Worm (Caenorhabditis elegans): ENCODE data around the gene M05D6.9.

Gene M05D6.9

DNA sequence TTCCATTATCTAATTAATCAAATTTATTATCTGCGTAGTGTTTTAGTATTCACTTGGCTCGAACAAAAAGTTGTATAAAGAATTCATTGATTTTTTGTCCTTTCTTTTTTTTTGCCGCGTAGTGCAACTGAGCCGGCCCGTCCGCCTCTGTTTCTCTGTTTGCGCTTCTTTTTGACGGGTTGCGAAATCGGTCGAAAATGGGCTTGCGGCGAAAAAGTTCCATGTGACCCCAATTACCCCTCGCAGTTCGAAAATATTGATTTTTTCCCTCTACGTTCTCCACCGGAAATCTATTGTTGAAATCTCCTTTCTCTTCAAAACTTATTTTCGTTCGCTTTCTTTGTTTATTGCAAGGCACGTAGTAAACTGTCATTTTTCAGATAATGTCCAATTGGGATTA is 36.6 kb upstream of the M05D6.9 start, which contains the start of gene zyg-9:
Gene zyg-9, plus strand, starts transcription at position 381 of the 400 bp plus-strand sequence.
- TF ChIP-seq pes-1 (GFP tag; IDR thresholded peaks at IDR 0.05): no peak
- no peak for TF ChIP-seq ceh-36 (tag; optimal IDR thresholded peaks at IDR 0.05)
- TF ChIP-seq scrt-1 (GFP tag; IDR thresholded peaks at IDR 0.05): no peak
- TF ChIP-seq flt-1 (GFP tag; IDR thresholded peaks at IDR 0.05): no peak
- TF ChIP-seq aly-1 (tag; optimal IDR thresholded peaks at IDR 0.05): no peak
- TF ChIP-seq sea-1 (GFP tag; conservative IDR thresholded peaks at IDR 0.05): no peak
- TF ChIP-seq tbx-11 (GFP tag; IDR thresholded peaks at IDR 0.05): no peak
- TF ChIP-seq hmg-4 (GFP tag; optimal IDR thresholded peaks at IDR 0.05): no peak
- no peak for TF ChIP-seq hnd-1 (tag; optimal IDR thresholded peaks at IDR 0.05)
- no peak for TF ChIP-seq F13C5.2 (tag; optimal IDR thresholded peaks at IDR 0.05)
- no peak for TF ChIP-seq hmbx-1 (tag; optimal IDR thresholded peaks at IDR 0.05)
- TF ChIP-seq tra-4 (tag; optimal IDR thresholded peaks at IDR 0.05): no peak
- no peak for TF ChIP-seq ets-7 (tag; optimal IDR thresholded peaks at IDR 0.05)
- TF ChIP-seq ama-1 (optimal IDR thresholded peaks at IDR 0.05): no peak
- no peak for TF ChIP-seq ceh-13 (GFP tag; optimal IDR thresholded peaks at IDR 0.05)
- TF ChIP-seq B0310.2 (tag; optimal IDR thresholded peaks at IDR 0.05): no peak

DNA sequence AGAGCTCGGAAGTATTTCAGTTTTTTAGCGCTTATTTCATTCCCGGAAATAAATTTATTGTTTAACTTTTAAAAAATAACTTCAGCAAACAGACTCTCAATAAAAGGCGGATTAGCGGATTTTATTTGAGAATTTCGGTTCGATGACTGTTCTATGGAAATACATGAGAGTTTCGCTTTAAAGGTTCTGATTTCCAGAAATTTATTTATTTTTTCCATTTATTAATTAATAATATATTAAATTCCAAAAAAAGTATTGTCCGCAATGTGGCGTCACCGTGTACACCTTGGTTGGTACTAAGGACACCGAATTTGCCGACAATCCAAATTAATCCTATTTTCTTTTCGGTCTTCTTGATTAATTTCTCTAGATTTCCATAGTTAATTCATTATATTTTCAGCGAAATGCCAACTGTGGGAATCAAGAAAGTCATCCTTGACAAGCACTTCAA is 29.6 kb upstream of the M05D6.9 start, which contains the start of gene fars-3:
Gene fars-3, plus strand, starts transcription at position 401 of the 451 bp plus-strand sequence.
- TF ChIP-seq ceh-36 (tag; optimal IDR thresholded peaks at IDR 0.05) (peak; percentile 45), tbx-11 (GFP tag; IDR thresholded peaks at IDR 0.05) (no peak)

DNA sequence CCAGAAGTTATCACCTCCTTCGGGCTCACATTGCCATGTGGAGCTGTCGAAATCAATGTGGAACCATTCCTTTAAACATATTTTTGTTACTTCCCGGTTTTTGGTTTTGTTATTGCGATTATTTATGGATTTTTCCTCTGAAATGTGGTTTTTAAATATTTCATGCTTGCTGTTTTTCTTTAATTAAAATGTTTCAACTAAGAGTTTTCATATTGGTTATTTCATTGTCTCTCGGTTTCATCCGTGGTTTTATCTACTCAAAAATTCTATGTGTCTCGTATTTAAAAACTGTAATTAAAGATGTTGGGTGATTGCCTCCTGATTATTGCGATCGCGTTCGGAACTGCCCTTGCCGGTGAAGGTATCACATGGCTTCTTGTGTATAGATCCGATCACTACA is 27.2 kb upstream of the M05D6.9 start, which contains the start of gene F22B5.10:
Gene F22B5.10, plus strand, starts transcription at position 301 of the 400 bp plus-strand sequence.
- no peak for TF ChIP-seq hnd-1 (tag; optimal IDR thresholded peaks at IDR 0.05)
- no peak for TF ChIP-seq ceh-13 (GFP tag; optimal IDR thresholded peaks at IDR 0.05)
- no peak for TF ChIP-seq sea-1 (GFP tag; conservative IDR thresholded peaks at IDR 0.05)
- no peak for TF ChIP-seq flt-1 (GFP tag; IDR thresholded peaks at IDR 0.05)
- TF ChIP-seq tbx-11 (GFP tag; IDR thresholded peaks at IDR 0.05): no peak
- no peak for TF ChIP-seq tbx-37 (GFP tag; conservative IDR thresholded peaks at IDR 0.05)
- no peak for TF ChIP-seq pes-1 (GFP tag; IDR thresholded peaks at IDR 0.05)
- no peak for TF ChIP-seq ets-7 (tag; optimal IDR thresholded peaks at IDR 0.05)
- no peak for TF ChIP-seq F13C5.2 (tag; optimal IDR thresholded peaks at IDR 0.05)
- TF ChIP-seq scrt-1 (GFP tag; IDR thresholded peaks at IDR 0.05): no peak
- no peak for TF ChIP-seq B0310.2 (tag; optimal IDR thresholded peaks at IDR 0.05)
- no peak for TF ChIP-seq tra-4 (tag; optimal IDR thresholded peaks at IDR 0.05)
- TF ChIP-seq ama-1 (optimal IDR thresholded peaks at IDR 0.05): no peak
- TF ChIP-seq hmbx-1 (tag; optimal IDR thresholded peaks at IDR 0.05): no peak

DNA sequence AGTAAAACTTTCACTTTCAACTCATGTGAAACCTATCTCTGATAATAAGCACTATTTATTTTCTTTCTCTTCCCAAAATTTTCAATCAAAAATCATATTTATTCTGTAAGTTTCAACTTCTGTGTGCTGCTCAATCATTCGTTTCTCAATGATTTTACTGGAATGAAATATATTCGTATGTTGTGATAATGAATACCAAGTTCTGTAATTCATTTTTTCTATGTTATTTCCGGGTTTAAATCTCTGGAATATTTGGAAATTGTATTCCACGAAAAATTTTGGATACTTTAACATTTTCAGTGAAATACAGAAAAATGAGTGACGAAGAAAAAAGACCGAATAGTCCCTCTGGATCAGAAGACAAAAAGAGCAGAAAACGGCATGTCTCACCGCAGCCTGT is 26.3 kb upstream of the M05D6.9 start, which contains the start of gene M05D6.2:
Gene M05D6.2, plus strand, starts transcription at position 301 of the 400 bp plus-strand sequence.
- no peak for TF ChIP-seq tbx-11 (GFP tag; IDR thresholded peaks at IDR 0.05)
- TF ChIP-seq tra-4 (tag; optimal IDR thresholded peaks at IDR 0.05): no peak
- TF ChIP-seq tbx-37 (GFP tag; conservative IDR thresholded peaks at IDR 0.05): no peak
- TF ChIP-seq sea-1 (GFP tag; conservative IDR thresholded peaks at IDR 0.05): no peak
- no peak for TF ChIP-seq flt-1 (GFP tag; IDR thresholded peaks at IDR 0.05)
- TF ChIP-seq aly-1 (tag; optimal IDR thresholded peaks at IDR 0.05): no peak
- TF ChIP-seq B0310.2 (tag; optimal IDR thresholded peaks at IDR 0.05): no peak
- TF ChIP-seq ceh-36 (tag; optimal IDR thresholded peaks at IDR 0.05): no peak
- TF ChIP-seq hmg-4 (GFP tag; optimal IDR thresholded peaks at IDR 0.05): no peak
- no peak for TF ChIP-seq hnd-1 (tag; optimal IDR thresholded peaks at IDR 0.05)
- no peak for TF ChIP-seq pes-1 (GFP tag; IDR thresholded peaks at IDR 0.05)
- no peak for TF ChIP-seq scrt-1 (GFP tag; IDR thresholded peaks at IDR 0.05)
- TF ChIP-seq F13C5.2 (tag; optimal IDR thresholded peaks at IDR 0.05): no peak
- TF ChIP-seq hmbx-1 (tag; optimal IDR thresholded peaks at IDR 0.05): no peak
- TF ChIP-seq ets-7 (tag; optimal IDR thresholded peaks at IDR 0.05): no peak
- no peak for TF ChIP-seq ceh-13 (GFP tag; optimal IDR thresholded peaks at IDR 0.05)
- TF ChIP-seq ama-1 (optimal IDR thresholded peaks at IDR 0.05): no peak

DNA sequence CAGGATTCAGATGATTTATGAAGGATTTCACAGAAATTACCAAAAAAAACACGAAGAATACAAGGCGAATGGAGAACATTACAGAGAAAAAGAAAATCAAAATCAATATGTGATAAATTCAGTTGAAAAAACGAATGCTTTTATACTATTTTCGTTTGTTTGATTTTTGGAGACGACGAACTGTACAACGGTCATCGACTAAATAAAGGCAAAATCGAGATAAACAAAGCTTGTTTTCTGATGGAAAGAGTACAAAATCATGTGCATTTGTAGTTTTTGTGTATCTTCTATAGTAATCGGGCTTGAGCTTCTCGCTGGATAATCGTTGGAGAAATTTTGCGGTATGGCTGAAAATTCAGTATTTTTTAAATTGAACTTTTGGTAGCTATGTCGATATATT is 22.9 kb upstream of the M05D6.9 start, which contains the start of gene M05D6.8:
Gene M05D6.8, minus strand, starts transcription at position 101 of the 400 bp plus-strand sequence.
- TF ChIP-seq hmg-4 (GFP tag; optimal IDR thresholded peaks at IDR 0.05): no peak
- no peak for TF ChIP-seq tra-4 (tag; optimal IDR thresholded peaks at IDR 0.05)
- TF ChIP-seq ceh-36 (tag; optimal IDR thresholded peaks at IDR 0.05): no peak
- no peak for TF ChIP-seq tbx-11 (GFP tag; IDR thresholded peaks at IDR 0.05)
- TF ChIP-seq ama-1 (optimal IDR thresholded peaks at IDR 0.05): no peak
- TF ChIP-seq flt-1 (GFP tag; IDR thresholded peaks at IDR 0.05): no peak
- TF ChIP-seq sea-1 (GFP tag; conservative IDR thresholded peaks at IDR 0.05): no peak
- TF ChIP-seq hnd-1 (tag; optimal IDR thresholded peaks at IDR 0.05): no peak
- TF ChIP-seq ets-7 (tag; optimal IDR thresholded peaks at IDR 0.05): no peak
- no peak for TF ChIP-seq F13C5.2 (tag; optimal IDR thresholded peaks at IDR 0.05)
- TF ChIP-seq hmbx-1 (tag; optimal IDR thresholded peaks at IDR 0.05): no peak
- no peak for TF ChIP-seq B0310.2 (tag; optimal IDR thresholded peaks at IDR 0.05)
- TF ChIP-seq scrt-1 (GFP tag; IDR thresholded peaks at IDR 0.05): no peak

DNA sequence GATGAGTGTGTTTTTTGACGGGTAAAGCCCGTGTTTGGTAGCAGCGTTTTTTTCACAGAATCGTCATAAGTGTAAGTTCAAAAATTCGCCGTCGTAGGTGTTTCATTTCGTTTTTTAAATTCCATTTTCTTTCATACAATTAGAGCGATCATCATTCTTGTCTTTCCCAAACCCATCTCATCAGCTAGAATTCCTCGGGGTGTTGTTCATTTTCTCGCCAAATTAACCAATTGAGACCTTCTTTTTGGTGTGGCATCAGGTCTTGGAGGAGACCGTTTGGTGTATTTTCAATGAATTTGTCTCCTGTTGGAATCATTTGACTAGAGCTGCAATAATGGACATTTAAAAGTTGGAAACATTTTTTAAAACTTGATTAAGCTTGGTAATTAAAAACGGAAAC is 21.2 kb upstream of the M05D6.9 start:
- TF ChIP-seq F13C5.2 (tag; optimal IDR thresholded peaks at IDR 0.05): no peak
- no peak for TF ChIP-seq flt-1 (GFP tag; IDR thresholded peaks at IDR 0.05)
- TF ChIP-seq hnd-1 (tag; optimal IDR thresholded peaks at IDR 0.05): no peak
- no peak for TF ChIP-seq tbx-11 (GFP tag; IDR thresholded peaks at IDR 0.05)

DNA sequence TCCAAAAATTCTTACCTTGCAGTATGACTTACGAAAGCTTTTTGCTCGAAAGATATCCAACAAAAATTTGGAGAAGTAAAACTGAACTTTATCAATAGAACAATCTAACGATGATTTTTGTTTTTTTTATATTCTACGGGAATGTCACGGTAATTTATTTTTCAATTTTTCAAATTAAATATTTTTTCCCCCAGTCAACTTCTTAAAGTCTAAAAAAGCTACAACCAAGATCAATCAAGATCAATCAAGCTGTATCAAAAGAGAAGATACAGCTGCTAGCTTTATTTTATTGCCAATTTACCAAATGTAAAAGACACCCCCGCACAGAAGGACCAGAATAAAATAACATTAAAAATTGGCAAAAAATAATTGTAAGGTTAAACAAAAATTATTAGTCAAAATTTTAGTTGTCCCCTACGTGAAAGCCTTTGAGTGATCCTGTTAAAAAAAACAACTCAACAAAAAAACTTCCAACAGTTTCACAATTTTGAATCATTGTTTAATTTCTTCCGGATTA is 18.7 kb upstream of the M05D6.9 start, which contains the start of the genes M05D6.1 and M05D6.3:
Gene M05D6.1, minus strand, starts transcription at position 101 of the 517 bp plus-strand sequence.
Gene M05D6.3, plus strand, starts transcription at position 467 of the 517 bp plus-strand sequence.
- TF ChIP-seq tbx-37 (GFP tag; conservative IDR thresholded peaks at IDR 0.05): no peak
- TF ChIP-seq ceh-36 (tag; optimal IDR thresholded peaks at IDR 0.05): no peak
- TF ChIP-seq scrt-1 (GFP tag; IDR thresholded peaks at IDR 0.05): no peak
- TF ChIP-seq ceh-13 (GFP tag; optimal IDR thresholded peaks at IDR 0.05): no peak
- no peak for TF ChIP-seq ets-7 (tag; optimal IDR thresholded peaks at IDR 0.05)
- no peak for TF ChIP-seq B0310.2 (tag; optimal IDR thresholded peaks at IDR 0.05)
- no peak for TF ChIP-seq flt-1 (GFP tag; IDR thresholded peaks at IDR 0.05)
- TF ChIP-seq ama-1 (optimal IDR thresholded peaks at IDR 0.05): no peak
- TF ChIP-seq pes-1 (GFP tag; IDR thresholded peaks at IDR 0.05): no peak
- TF ChIP-seq hnd-1 (tag; optimal IDR thresholded peaks at IDR 0.05): no peak
- no peak for TF ChIP-seq F13C5.2 (tag; optimal IDR thresholded peaks at IDR 0.05)
- no peak for TF ChIP-seq hmg-4 (GFP tag; optimal IDR thresholded peaks at IDR 0.05)
- no peak for TF ChIP-seq sea-1 (GFP tag; conservative IDR thresholded peaks at IDR 0.05)
- no peak for TF ChIP-seq hmbx-1 (tag; optimal IDR thresholded peaks at IDR 0.05)
